Fruit fly (Drosophila melanogaster) whole organism, wandering third instar larva: ENCODE measurements around the gene CG5895.
A peak's percentile ranks its signal among the peaks of the same experiment; 100 is the strongest.

ENCODE experiments used
- Abd-B ChIP-seq: fragments of >200 bp; optimal IDR thresholded peaks from 2 replicates; lab custom pipeline; 2017; ENCODE audit warnings: missing biosample characterization, missing genetic modification characterization
- CG32264 ChIP-seq: fragments of 200-800 bp; sonication (Bioruptor generic); optimal IDR thresholded peaks from 2 replicates; lab custom pipeline; 2016; ENCODE audit warnings: missing biosample characterization, missing genetic modification characterization
- CG9705 ChIP-seq: fragments of 200-800 bp; sonication (Bioruptor generic); optimal IDR thresholded peaks from 2 replicates; lab custom pipeline; 2018; ENCODE audit warnings: missing biosample characterization, mild to moderate bottlenecking, missing genetic modification characterization
- CrebA ChIP-seq: fragments of 200-800 bp; sonication (Bioruptor generic); optimal IDR thresholded peaks from 2 replicates; lab custom pipeline; 2016; ENCODE audit warnings: missing biosample characterization, mild to moderate bottlenecking, missing genetic modification characterization, borderline replicate concordance
- Dfd ChIP-seq: fragments of >200 bp; optimal IDR thresholded peaks from 2 replicates; lab custom pipeline; 2017; ENCODE audit warnings: missing biosample characterization, missing genetic modification characterization
- GATAd ChIP-seq: sonication (Bioruptor generic); optimal IDR thresholded peaks from 2 replicates; lab custom pipeline; 2016; ENCODE audit warnings: missing biosample characterization, missing genetic modification characterization
- HLH106 ChIP-seq: fragments of 200-800 bp; optimal IDR thresholded peaks from 3 replicates; lab custom pipeline; 2019; ENCODE audit warnings: missing biosample characterization, mild to moderate bottlenecking, missing genetic modification characterization, moderate library complexity
- Hnf4 ChIP-seq: fragments of 200-800 bp; sonication (Bioruptor generic); optimal IDR thresholded peaks from 2 replicates; lab custom pipeline; 2016; ENCODE audit warnings: missing biosample characterization, mild to moderate bottlenecking, missing genetic modification characterization
- Hr78 ChIP-seq: fragments of >200 bp; optimal IDR thresholded peaks from 2 replicates; lab custom pipeline; 2017; ENCODE audit warnings: missing biosample characterization, missing genetic modification characterization
- Hr83 ChIP-seq: fragments of 200-300 bp; sonication (Bioruptor generic); optimal IDR thresholded peaks from 2 replicates; lab custom pipeline; 2016; ENCODE audit warnings: missing biosample characterization, mild to moderate bottlenecking, missing genetic modification characterization, moderate library complexity; ENCODE audit not compliant: poor library complexity, severe bottlenecking
- Jra ChIP-seq: sonication (Bioruptor generic); optimal IDR thresholded peaks from 2 replicates; lab custom pipeline; 2016; ENCODE audit warnings: missing biosample characterization, missing genetic modification characterization
- Mio ChIP-seq: sonication (Bioruptor generic); optimal IDR thresholded peaks from 2 replicates; lab custom pipeline; 2016; ENCODE audit warnings: missing biosample characterization, missing genetic modification characterization
- Myc ChIP-seq: fragments of >200 bp; optimal IDR thresholded peaks from 2 replicates; lab custom pipeline; 2017
- N ChIP-seq: fragments of >200 bp; optimal IDR thresholded peaks from 2 replicates; lab custom pipeline; 2018; ENCODE audit warnings: missing biosample characterization, missing external identifiers, missing genetic modification characterization
- OdsH ChIP-seq: fragments of 200-800 bp; sonication (Bioruptor generic); optimal IDR thresholded peaks from 2 replicates; lab custom pipeline; 2016; ENCODE audit warnings: missing biosample characterization, mild to moderate bottlenecking, missing genetic modification characterization
- Rel ChIP-seq, 2 experiments: fragments of 200-800 bp; sonication (Bioruptor generic) in 1 of 2; optimal IDR thresholded peaks; 2 replicates in 1 of 2; 3 replicates in 1 of 2; lab custom pipeline; 2016 to 2019; ENCODE audit warnings: mild to moderate bottlenecking in 2 of 2, missing biosample characterization in 2 of 2, missing genetic modification characterization in 2 of 2, moderate library complexity in 1 of 2
- Sp1 ChIP-seq: fragments of 200-800 bp; sonication (Bioruptor generic); optimal IDR thresholded peaks from 3 replicates; lab custom pipeline; 2019; ENCODE audit warnings: missing biosample characterization, mild to moderate bottlenecking, missing genetic modification characterization, moderate library complexity
- Vsx2 ChIP-seq: fragments of 200-300, 225-300 bp; sonication (Bioruptor generic); optimal IDR thresholded peaks from 2 replicates; lab custom pipeline; 2018; ENCODE audit warnings: missing biosample characterization, missing genetic modification characterization; ENCODE audit not compliant: partially characterized antibody
- br ChIP-seq: fragments of 200-800 bp; sonication (Bioruptor generic); optimal IDR thresholded peaks from 2 replicates; lab custom pipeline; 2016; ENCODE audit warnings: missing biosample characterization, missing genetic modification characterization
- brk ChIP-seq: fragments of 200-800 bp; sonication (Bioruptor generic); optimal IDR thresholded peaks from 2 replicates; lab custom pipeline; 2016; ENCODE audit warnings: missing biosample characterization, mild to moderate bottlenecking, missing genetic modification characterization
- dl ChIP-seq, 2 experiments: fragments of 175-275, 200-275 bp in 1 of 2; fragments of 200-275 bp in 1 of 2; sonication (Bioruptor generic); optimal IDR thresholded peaks; lab custom pipeline; 2018; ENCODE audit warnings: mild to moderate bottlenecking in 2 of 2, missing biosample characterization in 2 of 2, missing genetic modification characterization in 2 of 2, moderate library complexity in 2 of 2; ENCODE audit not compliant: partially characterized antibody in 2 of 2, insufficient read depth in 1 of 2
- dmrt93B ChIP-seq: fragments of 200-800 bp; sonication (Bioruptor generic); optimal IDR thresholded peaks from 2 replicates; lab custom pipeline; 2018; ENCODE audit warnings: missing biosample characterization, mild to moderate bottlenecking, missing genetic modification characterization
- dsf ChIP-seq: sonication (Bioruptor generic); optimal IDR thresholded peaks from 2 replicates; lab custom pipeline; 2016; ENCODE audit warnings: missing biosample characterization, missing genetic modification characterization, borderline replicate concordance
- ey ChIP-seq: fragments of 200-800 bp; sonication (Bioruptor generic); optimal IDR thresholded peaks from 2 replicates; lab custom pipeline; 2016; ENCODE audit warnings: missing biosample characterization, missing genetic modification characterization
- foxo ChIP-seq, 2 experiments: fragments of 200-800 bp; sonication (Bioruptor generic); optimal IDR thresholded peaks; 2 replicates in 1 of 2; 3 replicates in 1 of 2; lab custom pipeline; 2016 to 2017; ENCODE audit warnings: missing biosample characterization in 2 of 2, missing genetic modification characterization in 2 of 2
- fru ChIP-seq: fragments of 200-800 bp; sonication (Bioruptor generic); optimal IDR thresholded peaks from 3 replicates; lab custom pipeline; 2016; ENCODE audit warnings: missing biosample characterization, mild to moderate bottlenecking, missing genetic modification characterization
- h ChIP-seq: fragments of 200-800 bp; sonication (Bioruptor generic); optimal IDR thresholded peaks from 3 replicates; lab custom pipeline; 2016; ENCODE audit warnings: missing biosample characterization, mild to moderate bottlenecking, missing genetic modification characterization
- lola ChIP-seq: fragments of >200 bp; optimal IDR thresholded peaks from 2 replicates; lab custom pipeline; 2017; ENCODE audit warnings: missing biosample characterization, missing genetic modification characterization
- pan ChIP-seq: fragments of >200 bp; optimal IDR thresholded peaks from 2 replicates; lab custom pipeline; 2017
- psq ChIP-seq: fragments of 200-800 bp; sonication (Bioruptor generic); optimal IDR thresholded peaks from 3 replicates; lab custom pipeline; 2017; ENCODE audit warnings: missing biosample characterization, mild to moderate bottlenecking, missing genetic modification characterization, moderate library complexity
- rgr ChIP-seq: fragments of 200-800 bp; sonication (Bioruptor generic); optimal IDR thresholded peaks from 3 replicates; lab custom pipeline; 2016; ENCODE audit warnings: missing biosample characterization, mild to moderate bottlenecking, missing genetic modification characterization
- sv ChIP-seq: fragments of 200-800 bp; sonication (Bioruptor generic); optimal IDR thresholded peaks from 3 replicates; lab custom pipeline; 2016; ENCODE audit warnings: missing biosample characterization, missing genetic modification characterization
- tai ChIP-seq: sonication (Bioruptor generic); optimal IDR thresholded peaks from 2 replicates; lab custom pipeline; 2016; ENCODE audit warnings: missing biosample characterization, missing genetic modification characterization
- usp ChIP-seq: fragments of >200 bp; optimal IDR thresholded peaks from 2 replicates; lab custom pipeline; 2017; ENCODE audit warnings: missing biosample characterization, missing genetic modification characterization
- woc ChIP-seq: sonication (Bioruptor generic); optimal IDR thresholded peaks from 2 replicates; lab custom pipeline; 2016; ENCODE audit warnings: missing biosample characterization, mild to moderate bottlenecking, missing genetic modification characterization

Gene CG5895

DNA sequence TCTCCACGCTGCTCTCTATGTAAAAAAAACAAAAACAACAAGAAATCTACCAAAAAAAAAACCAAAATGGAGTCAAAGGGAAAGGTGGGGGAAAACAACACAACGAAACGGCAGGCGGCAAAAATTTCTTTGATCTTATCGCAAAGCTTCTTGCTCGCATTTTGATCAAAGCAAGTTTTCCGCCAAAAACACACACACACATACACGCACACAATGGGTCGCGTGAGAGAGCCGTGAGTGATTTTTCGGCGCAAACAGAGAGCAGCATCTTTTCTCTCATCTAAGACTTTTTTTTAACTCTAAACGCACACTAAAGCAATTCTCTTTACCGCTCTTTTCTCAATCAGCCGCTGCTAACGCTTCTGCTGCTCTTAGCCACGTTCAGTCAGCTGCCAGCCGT lies 6.4 kb upstream of the CG5895 start:
- TF ChIP-seq CrebA (GFP tag; lab: Kevin White, UChicago), result no peak
- no peak for TF ChIP-seq Abd-B
- no peak for TF ChIP-seq lola (GFP tag; lab: Kevin White, UChicago)
- no peak for TF ChIP-seq dmrt93B (GFP tag; lab: Kevin White, UChicago)
- TF ChIP-seq rgr, result no peak
- no peak for TF ChIP-seq Dfd (GFP tag; lab: Kevin White, UChicago)
- TF ChIP-seq sv (GFP tag; lab: Kevin White, UChicago), result no peak
- TF ChIP-seq dsf (GFP tag; lab: Kevin White, UChicago), result no peak
- no peak for TF ChIP-seq Sp1 (GFP tag; lab: Kevin White, UChicago)
- TF ChIP-seq CG32264 (GFP tag; lab: Kevin White, UChicago), result no peak
- TF ChIP-seq Hr78 (GFP tag; lab: Kevin White, UChicago), result no peak
- TF ChIP-seq h (GFP tag; lab: Kevin White, UChicago), result no peak
- TF ChIP-seq pan (lab: Kevin White, UChicago), result no peak
- TF ChIP-seq dl (GFP tag; optimal IDR thresholded peaks at IDR 0.05; lab: Kevin White, UChicago; ENCODE audit: insufficient read depth in 1 of 2, partially characterized antibody in 2 of 2), result no peak
- no peak for TF ChIP-seq tai (GFP tag; lab: Kevin White, UChicago)
- TF ChIP-seq Hr83 (GFP tag; lab: Kevin White, UChicago), result no peak
- TF ChIP-seq Myc (lab: Kevin White, UChicago), result no peak
- TF ChIP-seq Vsx2 (GFP tag; lab: Kevin White, UChicago), result no peak
- TF ChIP-seq, all 38 proteins: peak for 0

DNA sequence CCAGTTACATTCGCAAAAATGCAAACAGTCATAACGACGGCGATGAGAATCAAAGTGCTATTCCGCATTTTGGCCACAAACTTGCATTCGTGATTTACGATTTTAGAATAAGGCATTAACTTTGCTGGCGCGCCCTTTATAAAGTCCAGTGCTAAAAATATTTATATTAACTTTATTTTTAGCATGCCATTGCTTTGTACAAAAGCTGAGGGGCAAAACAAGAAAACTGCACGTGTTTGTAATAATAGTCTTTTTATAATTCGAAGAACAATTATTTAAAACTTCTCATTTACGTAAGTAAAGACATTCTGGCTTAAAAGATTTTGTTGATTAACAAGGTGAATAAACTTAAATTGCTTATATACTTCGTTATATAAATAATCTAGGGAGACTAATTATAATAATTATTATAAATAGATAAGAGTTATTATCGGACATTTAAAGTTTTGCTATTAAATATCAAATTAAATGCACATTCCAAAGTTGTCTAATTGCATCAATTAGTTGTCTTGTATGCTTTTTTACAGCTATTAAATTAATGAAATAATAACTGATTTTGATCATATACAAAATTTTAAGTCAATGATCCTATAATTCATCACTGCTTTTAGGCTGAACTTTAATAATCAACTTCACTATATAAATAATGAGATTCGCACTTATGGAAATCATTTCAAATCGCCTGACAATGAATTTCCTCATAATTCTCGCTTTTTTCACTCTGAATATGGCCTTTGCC lies 2.0 kb upstream of the CG5895 start, which contains the start of the genes CG42717 and CG42716:
Gene CG42717, minus strand, starts transcription at position 101 of the 739 bp plus-strand sequence.
Gene CG42716, plus strand, starts transcription at position 689 of the 739 bp plus-strand sequence.
- TF ChIP-seq Vsx2 (GFP tag; lab: Kevin White, UChicago) (no peak), h (GFP tag; lab: Kevin White, UChicago) (no peak), Jra (GFP tag; lab: Kevin White, UChicago) (no peak), OdsH (no peak), psq (GFP tag; lab: Kevin White, UChicago) (no peak), rgr (no peak), N (GFP tag; lab: Kevin White, UChicago) (no peak), ey (GFP tag; lab: Kevin White, UChicago) (no peak), HLH106 (tag; lab: Kevin White, UChicago) (no peak), Mio (GFP tag; lab: Kevin White, UChicago) (no peak), Hnf4 (GFP tag; lab: Kevin White, UChicago) (no peak), fru (GFP tag; lab: Kevin White, UChicago) (no peak), Hr83 (GFP tag; lab: Kevin White, UChicago) (no peak), Abd-B (no peak), foxo (GFP tag; optimal IDR thresholded peaks at IDR 0.05; lab: Kevin White, UChicago) (no peak), CG9705 (GFP tag; lab: Kevin White, UChicago) (no peak)

DNA sequence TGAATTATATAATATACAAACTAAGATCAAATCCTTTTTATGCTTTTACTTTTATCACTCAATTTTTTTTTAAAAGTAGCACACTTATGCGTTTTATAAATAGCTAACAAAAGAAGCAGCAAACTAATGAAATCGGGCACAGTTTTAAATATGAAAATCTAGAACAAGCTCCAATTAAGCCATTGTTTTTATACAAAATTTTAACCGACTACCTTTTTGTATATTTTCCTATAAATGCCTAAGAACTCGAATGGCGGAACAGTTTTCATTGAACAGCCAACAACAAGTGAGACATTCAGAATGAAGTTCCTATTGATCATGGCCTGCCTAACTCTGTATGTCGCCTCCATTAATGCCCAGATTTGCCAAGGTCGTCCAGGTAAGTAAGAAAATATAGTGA lies 1.1 kb upstream of the CG5895 start, which contains the start of gene CG42538:
Gene CG42538, plus strand, starts transcription at position 301 of the 400 bp plus-strand sequence.
- no peak for TF ChIP-seq CG32264 (GFP tag; lab: Kevin White, UChicago)
- no peak for TF ChIP-seq pan (lab: Kevin White, UChicago)
- TF ChIP-seq dmrt93B (GFP tag; lab: Kevin White, UChicago), result no peak
- no peak for TF ChIP-seq usp (GFP tag; lab: Kevin White, UChicago)
- no peak for TF ChIP-seq Sp1 (GFP tag; lab: Kevin White, UChicago)
- no peak for TF ChIP-seq CrebA (GFP tag; lab: Kevin White, UChicago)

DNA sequence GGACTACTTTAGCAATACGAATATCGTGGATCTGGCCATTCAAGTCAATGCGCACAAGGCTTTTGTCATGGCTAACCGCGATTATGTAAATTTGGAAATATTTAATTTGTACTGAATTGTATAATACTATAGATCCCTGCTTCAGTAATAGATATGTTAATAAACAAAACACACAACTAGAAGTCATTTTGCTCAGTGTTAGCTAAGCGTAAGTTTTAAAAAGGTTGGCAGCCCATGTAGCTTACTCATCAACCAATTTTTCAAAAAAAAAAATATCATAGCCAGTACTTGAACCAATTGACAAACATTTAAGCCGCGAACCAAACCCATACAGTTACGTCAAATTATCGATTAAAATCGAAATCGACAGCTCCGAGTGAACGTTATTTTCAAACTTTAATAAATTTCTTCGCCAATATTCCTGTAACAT lies 1.8 kb downstream of the CG5895 start:
- TF ChIP-seq tai (GFP tag; lab: Kevin White, UChicago) (peak; percentile 18), br (GFP tag; lab: Kevin White, UChicago) (peak; percentile 55), CG9705 (GFP tag; lab: Kevin White, UChicago) (peak; percentile 4), Hr78 (GFP tag; lab: Kevin White, UChicago) (no peak), psq (GFP tag; lab: Kevin White, UChicago) (peak; percentile 21), dmrt93B (GFP tag; lab: Kevin White, UChicago) (peak; percentile 31), fru (GFP tag; lab: Kevin White, UChicago) (peak; percentile 73), rgr (peak; percentile 76), Sp1 (GFP tag; lab: Kevin White, UChicago) (peak; percentile 47), N (GFP tag; lab: Kevin White, UChicago) (no peak), sv (GFP tag; lab: Kevin White, UChicago) (peak; percentile 66), lola (GFP tag; lab: Kevin White, UChicago) (no peak), Rel (GFP tag; optimal IDR thresholded peaks at IDR 0.05; lab: Kevin White, UChicago) (no peak), Rel (tag; optimal IDR thresholded peaks at IDR 0.05; lab: Kevin White, UChicago) (peak; percentile 22), h (GFP tag; lab: Kevin White, UChicago) (peak; percentile 70), Jra (GFP tag; lab: Kevin White, UChicago) (peak; percentile 52), woc (peak; percentile 39), GATAd (GFP tag; lab: Kevin White, UChicago) (no peak), pan (lab: Kevin White, UChicago) (no peak), dsf (GFP tag; lab: Kevin White, UChicago) (no peak), ey (GFP tag; lab: Kevin White, UChicago) (peak; percentile 54), Hr83 (GFP tag; lab: Kevin White, UChicago) (peak; percentile 46), foxo (GFP tag; optimal IDR thresholded peaks at IDR 0.05; lab: Kevin White, UChicago) (peak in 1 of 2 experiments; percentile 75), CG32264 (GFP tag; lab: Kevin White, UChicago) (peak; percentile 31), Hnf4 (GFP tag; lab: Kevin White, UChicago) (peak; percentile 57), brk (GFP tag; lab: Kevin White, UChicago) (peak; percentile 66), HLH106 (tag; lab: Kevin White, UChicago) (peak; percentile 63), OdsH (peak; percentile 51)
- TF ChIP-seq, all 38 proteins: peak for 21
